Fruit fly (Drosophila melanogaster) whole organism, embryonic: ENCODE data around the gene CG10669.
A peak's percentile ranks its signal among the peaks of the same experiment; 100 is the strongest.

ENCODE experiments used
- CG11723 ChIP-seq: fragments of 200-800 bp; sonication (Bioruptor generic); optimal IDR thresholded peaks from 2 replicates; lab custom pipeline; 2017; ENCODE audit warnings: missing biosample characterization, mild to moderate bottlenecking, missing genetic modification characterization
- CG13287 ChIP-seq: fragments of 200-800 bp; sonication (Bioruptor generic); IDR thresholded peaks from 2 replicates; pipeline ENCODE4 v1.3.6; 2022; ENCODE audit warnings: missing biosample characterization, missing genetic modification characterization; ENCODE audit not compliant: partially characterized antibody
- CG13296 ChIP-seq: fragments of 200-800 bp; sonication (Bioruptor generic); optimal IDR thresholded peaks from 3 replicates; lab custom pipeline; 2018; ENCODE audit warnings: missing biosample characterization, mild to moderate bottlenecking, missing genetic modification characterization
- CG13894 ChIP-seq: fragments of 200-800 bp; sonication (Bioruptor generic); optimal IDR thresholded peaks from 3 replicates; lab custom pipeline; 2018; ENCODE audit warnings: missing biosample characterization, mild to moderate bottlenecking, missing genetic modification characterization, moderate library complexity
- CG14860 ChIP-seq: fragments of 200-800 bp; sonication (Bioruptor generic); IDR thresholded peaks from 3 replicates; pipeline ENCODE4 v1.3.6; 2022; ENCODE audit warnings: missing biosample characterization, missing genetic modification characterization; ENCODE audit not compliant: partially characterized antibody
- CG1602 ChIP-seq: fragments of 200-800 bp; sonication (Bioruptor generic); optimal IDR thresholded peaks from 3 replicates; lab custom pipeline; 2016; ENCODE audit warnings: missing biosample characterization, missing genetic modification characterization
- CG1647 ChIP-seq: fragments of 200-800 bp; sonication (Bioruptor generic); optimal IDR thresholded peaks from 3 replicates; lab custom pipeline; 2016; ENCODE audit warnings: missing biosample characterization, missing genetic modification characterization
- CG16779 ChIP-seq: fragments of 200-800 bp; sonication (Bioruptor generic); IDR thresholded peaks from 2 replicates; pipeline ENCODE4 v1.3.6; 2022; ENCODE audit warnings: missing biosample characterization, missing genetic modification characterization
- CG17359 ChIP-seq: fragments of 200-800 bp; sonication (Bioruptor generic); optimal IDR thresholded peaks from 3 replicates; lab custom pipeline; 2018; ENCODE audit warnings: missing biosample characterization, mild to moderate bottlenecking, missing genetic modification characterization, moderate library complexity
- CG1792 ChIP-seq: fragments of 200-800 bp; sonication (Bioruptor generic); optimal IDR thresholded peaks from 2 replicates; lab custom pipeline; 2016; ENCODE audit warnings: missing biosample characterization, missing genetic modification characterization
- CG3163 ChIP-seq: fragments of 200-800 bp; sonication (Bioruptor generic); optimal IDR thresholded peaks from 3 replicates; lab custom pipeline; 2016; ENCODE audit warnings: missing biosample characterization, missing genetic modification characterization
- CG34376 ChIP-seq: fragments of 200-800 bp; sonication (Bioruptor generic); optimal IDR thresholded peaks from 2 replicates; lab custom pipeline; 2018; ENCODE audit warnings: missing biosample characterization, mild to moderate bottlenecking, missing genetic modification characterization
- CG4360 ChIP-seq: fragments of 200-800 bp; sonication (Bioruptor generic); IDR thresholded peaks from 2 replicates; pipeline ENCODE4 v1.3.6; 2022; ENCODE audit warnings: missing biosample characterization, missing genetic modification characterization
- CG7357 ChIP-seq: fragments of 200-800 bp; sonication (Bioruptor generic); IDR thresholded peaks from 3 replicates; pipeline ENCODE4 v1.3.6; 2022; ENCODE audit warnings: missing biosample characterization, missing genetic modification characterization
- CG8478 ChIP-seq: fragments of >200 bp; optimal IDR thresholded peaks from 2 replicates; lab custom pipeline; 2018
- CG9817 ChIP-seq: fragments of 200-800 bp; sonication (Bioruptor generic); optimal IDR thresholded peaks from 2 replicates; lab custom pipeline; 2018; ENCODE audit warnings: missing biosample characterization, mild to moderate bottlenecking, missing genetic modification characterization, moderate library complexity
- Camta ChIP-seq: fragments of 200-800 bp; sonication (Bioruptor generic); optimal IDR thresholded peaks from 2 replicates; lab custom pipeline; 2016; ENCODE audit warnings: missing biosample characterization, missing genetic modification characterization
- CrebB ChIP-seq: fragments of 200-800 bp; sonication (Bioruptor generic); optimal IDR thresholded peaks from 3 replicates; lab custom pipeline; 2018; ENCODE audit warnings: missing biosample characterization, mild to moderate bottlenecking, missing genetic modification characterization
- D19B ChIP-seq: fragments of 200-800 bp; sonication (Bioruptor generic); optimal IDR thresholded peaks from 2 replicates; lab custom pipeline; 2017; ENCODE audit warnings: missing biosample characterization, mild to moderate bottlenecking, missing genetic modification characterization
- Dad ChIP-seq: fragments of 200-800 bp; sonication (Bioruptor generic); optimal IDR thresholded peaks from 3 replicates; lab custom pipeline; 2016; ENCODE audit warnings: missing biosample characterization, missing genetic modification characterization
- Dek ChIP-seq: fragments of 200-800 bp; sonication (Bioruptor generic); optimal IDR thresholded peaks from 3 replicates; lab custom pipeline; 2019; ENCODE audit warnings: missing biosample characterization, mild to moderate bottlenecking, missing genetic modification characterization, moderate library complexity
- Dfd ChIP-seq, 2 experiments: fragments of >200 bp; optimal IDR thresholded peaks; 2 replicates each; lab custom pipeline; 2017; ENCODE audit warnings: missing biosample characterization in 2 of 2, missing genetic modification characterization in 2 of 2
- Drgx ChIP-seq: fragments of 200-800 bp; sonication (Bioruptor generic); IDR thresholded peaks from 2 replicates; pipeline ENCODE4 v1.3.6; 2022; ENCODE audit warnings: missing biosample characterization, missing genetic modification characterization
- Ets65A ChIP-seq: fragments of 200-800 bp; sonication (Bioruptor generic); peaks from one replicate; lab custom pipeline; 2016; ENCODE audit warnings: missing biosample characterization, missing genetic modification characterization
- H2.0 ChIP-seq: fragments of 200-800 bp; sonication (Bioruptor generic); IDR thresholded peaks from 2 replicates; pipeline ENCODE4 v1.3.6; 2022; ENCODE audit warnings: missing biosample characterization, missing genetic modification characterization
- Hmr ChIP-seq: fragments of 200-800 bp; sonication (Bioruptor generic); optimal IDR thresholded peaks from 3 replicates; lab custom pipeline; 2017; ENCODE audit warnings: mild to moderate bottlenecking, missing biosample characterization, missing genetic modification reagents, missing genetic modification characterization
- Mad ChIP-seq: fragments of 200-800 bp; sonication (Bioruptor generic); optimal IDR thresholded peaks from 2 replicates; lab custom pipeline; 2016; ENCODE audit warnings: missing biosample characterization, missing genetic modification characterization
- Med ChIP-seq: fragments of 200-800 bp; sonication (Bioruptor generic); peaks from one replicate; lab custom pipeline; 2016; ENCODE audit warnings: missing biosample characterization, missing genetic modification characterization, mild to moderate bottlenecking, inconsistent platforms, moderate library complexity
- Meics ChIP-seq: fragments of 200-800 bp; sonication (Bioruptor generic); optimal IDR thresholded peaks from 2 replicates; lab custom pipeline; 2017; ENCODE audit warnings: missing biosample characterization, mild to moderate bottlenecking, missing genetic modification characterization
- Mrtf ChIP-seq: fragments of 200-800 bp; sonication (Bioruptor generic); IDR thresholded peaks from 3 replicates; pipeline ENCODE4 v1.3.6; 2022; ENCODE audit warnings: missing biosample characterization, missing genetic modification characterization
- Stat92E ChIP-seq, 3 experiments: fragments of >200 bp in 2 of 3; fragments of 200-800 bp in 1 of 3; sonication (Bioruptor generic) in 1 of 3; optimal IDR thresholded peaks; 2 replicates each; lab custom pipeline; 2017 to 2019; ENCODE audit warnings: missing biosample characterization in 3 of 3, missing genetic modification characterization in 3 of 3, mild to moderate bottlenecking in 1 of 3, moderate library complexity in 1 of 3
- Trl ChIP-seq, 3 experiments: fragments of >200 bp in 2 of 3; fragments of 200-800 bp in 1 of 3; sonication (Bioruptor generic) in 1 of 3; optimal IDR thresholded peaks; 2 replicates in 1 of 3; 3 replicates in 2 of 3; lab custom pipeline; 2016 to 2017; ENCODE audit warnings: missing biosample characterization in 1 of 3, missing genetic modification characterization in 1 of 3
- da ChIP-seq: fragments of 200-800 bp; sonication (Bioruptor generic); optimal IDR thresholded peaks from 2 replicates; lab custom pipeline; 2016; ENCODE audit warnings: missing biosample characterization, missing genetic modification characterization
- dpn ChIP-seq, 2 experiments: fragments of 200-800 bp; sonication (Bioruptor generic); optimal IDR thresholded peaks; 3 replicates each; lab custom pipeline; 2016; ENCODE audit warnings: missing biosample characterization in 2 of 2, missing genetic modification characterization in 2 of 2
- en ChIP-seq: fragments of 200-800 bp; sonication (Bioruptor generic); optimal IDR thresholded peaks from 2 replicates; lab custom pipeline; 2016; ENCODE audit warnings: missing biosample characterization, missing genetic modification characterization
- exex ChIP-seq: fragments of 200-800 bp; sonication (Bioruptor generic); optimal IDR thresholded peaks from 4 replicates; lab custom pipeline; 2018; ENCODE audit warnings: missing biosample characterization, mild to moderate bottlenecking, missing genetic modification characterization, moderate library complexity
- fd96Cb ChIP-seq: fragments of 200-800 bp; sonication (Bioruptor generic); optimal IDR thresholded peaks from 2 replicates; lab custom pipeline; 2018; ENCODE audit warnings: missing biosample characterization, mild to moderate bottlenecking, missing genetic modification characterization, moderate library complexity
- ftz-f1 ChIP-seq: fragments of 200-800 bp; sonication (Bioruptor generic); optimal IDR thresholded peaks from 2 replicates; lab custom pipeline; 2016; ENCODE audit warnings: missing biosample characterization, missing genetic modification characterization
- gsb-n ChIP-seq: fragments of 200-800 bp; sonication (Bioruptor generic); optimal IDR thresholded peaks from 3 replicates; lab custom pipeline; 2018; ENCODE audit warnings: missing biosample characterization, mild to moderate bottlenecking, missing genetic modification characterization
- kni ChIP-seq: fragments of 200-800 bp; sonication (Bioruptor generic); optimal IDR thresholded peaks from 3 replicates; lab custom pipeline; 2017; ENCODE audit warnings: mild to moderate bottlenecking, missing biosample characterization, missing genetic modification reagents, missing genetic modification characterization
- lab ChIP-seq: fragments of 200-800 bp; sonication (Bioruptor generic); optimal IDR thresholded peaks from 3 replicates; lab custom pipeline; 2017; ENCODE audit warnings: missing biosample characterization, missing genetic modification characterization, mild to moderate bottlenecking, moderate library complexity, missing genetic modification reagents
- lilli ChIP-seq: fragments of 200-800 bp; sonication (Bioruptor generic); optimal IDR thresholded peaks from 3 replicates; lab custom pipeline; 2016; ENCODE audit warnings: missing biosample characterization, missing genetic modification characterization
- mirr ChIP-seq: fragments of 200-800 bp; sonication (Bioruptor generic); optimal IDR thresholded peaks from 3 replicates; lab custom pipeline; 2018; ENCODE audit warnings: missing biosample characterization, mild to moderate bottlenecking, missing genetic modification characterization
- nmo ChIP-seq: fragments of 200-800 bp; sonication (Bioruptor generic); optimal IDR thresholded peaks from 2 replicates; lab custom pipeline; 2018; ENCODE audit warnings: missing biosample characterization, mild to moderate bottlenecking, missing genetic modification characterization, moderate library complexity
- peb ChIP-seq: fragments of 200-800 bp; sonication (Bioruptor generic); IDR thresholded peaks from 2 replicates; pipeline ENCODE4 v1.3.6; 2022; ENCODE audit warnings: missing biosample characterization, missing genetic modification characterization
- sug ChIP-seq: fragments of 200-800 bp; optimal IDR thresholded peaks from 2 replicates; lab custom pipeline; 2019; ENCODE audit warnings: missing biosample characterization, mild to moderate bottlenecking, missing genetic modification characterization, moderate library complexity
- vfl ChIP-seq: fragments of 200-800 bp; sonication (Bioruptor generic); optimal IDR thresholded peaks from 2 replicates; lab custom pipeline; 2016; ENCODE audit warnings: missing biosample characterization, missing genetic modification characterization
- vvl ChIP-seq: fragments of 200-800 bp; sonication (Bioruptor generic); IDR thresholded peaks from 2 replicates; pipeline ENCODE4 v1.3.6; 2022; ENCODE audit warnings: missing biosample characterization, missing genetic modification characterization

CG10669 gene

DNA sequence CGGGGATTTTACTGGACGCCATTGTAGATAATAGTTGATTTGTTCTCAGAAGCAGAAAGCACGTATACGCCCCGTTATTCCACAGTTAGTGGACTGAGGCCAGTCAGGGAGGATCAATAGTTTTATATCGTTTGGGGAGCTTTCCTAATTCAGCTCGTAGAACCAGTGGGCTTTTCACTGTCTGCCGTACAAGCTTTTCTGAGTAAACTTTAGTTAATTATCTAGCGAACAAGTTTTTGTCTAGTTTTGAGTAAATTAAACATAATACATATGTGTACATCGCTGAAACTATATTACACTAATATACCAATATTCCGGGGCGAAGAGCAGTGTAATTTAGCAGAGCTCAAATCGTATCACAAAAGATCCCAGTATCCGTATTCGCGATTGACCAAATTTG is 12.4 kb downstream of the CG10669 start, which contains the start of gene CG10562:
TSS of gene CG10562 (minus strand) at position 101 of the 400 bp plus-strand sequence.
- TF ChIP-seq da (GFP tag; lab: Kevin White, UChicago) = no peak
- TF ChIP-seq exex (tag; lab: Kevin White, UChicago) = peak; percentile 20

DNA sequence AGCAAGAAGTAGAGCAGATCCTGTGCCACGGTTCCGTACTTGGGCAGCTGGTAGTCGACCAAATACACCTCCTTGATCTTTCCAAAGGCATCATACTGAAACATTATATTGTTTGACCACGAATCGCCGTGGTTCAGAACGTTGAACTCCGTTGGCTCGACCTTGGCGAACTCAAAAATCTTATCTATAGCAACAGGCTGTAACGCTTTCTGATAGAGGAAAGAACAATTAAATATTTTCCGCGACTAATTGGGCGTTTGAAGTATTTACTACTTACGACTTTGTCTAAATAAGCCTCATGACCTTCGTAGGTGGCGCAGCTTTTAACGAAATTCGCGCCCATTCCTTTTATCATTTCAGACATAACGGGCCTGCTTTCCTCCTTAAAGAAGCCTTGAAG is 13.4 kb downstream of the CG10669 start:
- TF ChIP-seq exex (tag; lab: Kevin White, UChicago) = peak; percentile 65
- no peak for TF ChIP-seq Mad (GFP tag; lab: Kevin White, UChicago)
- TF ChIP-seq CG4360 (GFP tag; lab: Robert Waterston, UW) = no peak

DNA sequence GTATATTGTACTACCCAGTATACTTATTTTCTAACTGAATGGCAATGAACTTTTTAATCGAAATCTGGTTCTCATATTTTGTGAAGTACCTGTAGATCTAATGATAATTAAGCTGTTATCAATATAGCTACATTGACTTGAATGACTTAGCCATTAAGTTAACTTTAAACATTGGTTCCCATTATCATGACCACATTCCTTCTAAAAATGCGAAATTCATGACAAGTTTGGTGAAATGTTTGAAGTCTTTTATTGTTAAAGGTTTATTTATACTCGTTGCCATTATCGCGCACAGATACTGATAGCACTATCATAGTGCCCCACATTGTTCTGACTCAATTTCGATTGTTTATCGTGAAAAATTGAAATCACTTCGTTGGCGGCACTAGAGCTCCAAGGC is 14.1 kb downstream of the CG10669 start:
- TF ChIP-seq CrebB (tag; lab: Kevin White, UChicago) (no peak), CG14860 (GFP tag; lab: Robert Waterston, UW) (no peak), fd96Cb (tag; lab: Kevin White, UChicago) (no peak), dpn (GFP tag; optimal IDR thresholded peaks at IDR 0.05; lab: Kevin White, UChicago) (no peak), CG7357 (GFP tag; lab: Robert Waterston, UW) (no peak), Dad (GFP tag; lab: Kevin White, UChicago) (no peak), Hmr (GFP tag; lab: Kevin White, UChicago) (no peak), Dfd (GFP tag; optimal IDR thresholded peaks at IDR 0.05; lab: Kevin White, UChicago) (no peak), ftz-f1 (no peak), CG11723 (GFP tag; lab: Kevin White, UChicago) (no peak), mirr (GFP tag; lab: Kevin White, UChicago) (peak; percentile 36), Camta (GFP tag; lab: Kevin White, UChicago) (no peak), en (GFP tag; lab: Kevin White, UChicago) (no peak), nmo (no peak), CG3163 (GFP tag; lab: Kevin White, UChicago) (no peak), Trl (optimal IDR thresholded peaks at IDR 0.05; lab: Kevin White, UChicago) (peak in 1 of 2 experiments; percentile 1), Trl (GFP tag; optimal IDR thresholded peaks at IDR 0.05; lab: Kevin White, UChicago) (no peak), Ets65A (GFP tag; lab: Kevin White, UChicago) (no peak), kni (GFP tag; lab: Kevin White, UChicago) (no peak), CG1602 (GFP tag; lab: Kevin White, UChicago) (no peak), Drgx (GFP tag; lab: Robert Waterston, UW) (no peak), sug (tag; lab: Kevin White, UChicago) (peak; percentile 86), H2.0 (GFP tag; lab: Robert Waterston, UW) (no peak), Mrtf (GFP tag; lab: Robert Waterston, UW) (no peak), CG9817 (no peak), Dek (tag; lab: Kevin White, UChicago) (no peak), CG13287 (GFP tag; lab: Robert Waterston, UW) (no peak), Meics (GFP tag; lab: Kevin White, UChicago) (no peak), Stat92E (GFP tag; optimal IDR thresholded peaks at IDR 0.05; lab: Kevin White, UChicago) (no peak), vfl (no peak), D19B (no peak), peb (GFP tag; lab: Robert Waterston, UW) (no peak), vvl (GFP tag; lab: Robert Waterston, UW) (no peak), gsb-n (no peak), lab (GFP tag; lab: Kevin White, UChicago) (peak; percentile 14), lilli (GFP tag; lab: Kevin White, UChicago) (no peak), CG34376 (no peak), CG16779 (GFP tag; lab: Robert Waterston, UW) (no peak), CG13894 (no peak), CG1792 (no peak), CG17359 (no peak), CG1647 (no peak), CG13296 (GFP tag; lab: Kevin White, UChicago) (no peak), CG8478 (lab: Kevin White, UChicago) (no peak), Med (GFP tag; lab: Kevin White, UChicago) (peak; percentile 33)
